Worm (Caenorhabditis elegans) whole organism, midembryonic: Measurements from ENCODE around the gene irld-67.

Source experiments
- flt-1 ChIP-seq: fragments of 200-800 bp; sonication (Bioruptor generic); IDR thresholded peaks from 2 replicates; pipeline ENCODE4 v1.3.6; 2022; ENCODE audit warnings: missing genetic modification characterization, missing compliant biosample characterization
- med-1 ChIP-seq: sonication (generic microtip); optimal IDR thresholded peaks from 2 replicates; lab custom pipeline; 2017; ENCODE audit warnings: missing genetic modification characterization, mild to moderate bottlenecking, missing compliant biosample characterization, antibody characterized with exemption, missing genetic modification reagents; ENCODE audit not compliant: insufficient read depth

- TF ChIP-seq med-1 (no peak), flt-1 (GFP tag; lab: Robert Waterston, UW) (no peak)
Observed at ce11 chrII:2919074-2919857, 15.0 kb downstream of the irld-67 start, which contains the start of the genes ncap-1 and Y110A2AR.1.
